Worm (Caenorhabditis elegans) whole organism, early embryonic: ENCODE results near the gene R09F10.3.

ENCODE experiments used
- B0310.2 ChIP-seq: sonication (generic microtip); optimal IDR thresholded peaks from 2 replicates; lab custom pipeline; 2016; ENCODE audit warnings: mild to moderate bottlenecking, missing genetic modification characterization, missing compliant biosample characterization
- F13C5.2 ChIP-seq: sonication (generic microtip); optimal IDR thresholded peaks from 2 replicates; lab custom pipeline; 2017; ENCODE audit warnings: mild to moderate bottlenecking, missing genetic modification characterization, inconsistent platforms, missing compliant biosample characterization
- ama-1 ChIP-seq: fragments of 150-350 bp; optimal IDR thresholded peaks from 2 replicates; lab custom pipeline; 2014
- hmbx-1 ChIP-seq: sonication (generic microtip); optimal IDR thresholded peaks from 2 replicates; lab custom pipeline; 2016; ENCODE audit warnings: mild to moderate bottlenecking, missing genetic modification characterization, missing compliant biosample characterization
- tbx-37 ChIP-seq: fragments of 200-800 bp; sonication (Bioruptor generic); conservative IDR thresholded peaks from 2 replicates; pipeline ENCODE4 v1.3.6; 2022; ENCODE audit warnings: missing genetic modification reagents, missing genetic modification characterization, missing compliant biosample characterization

ce11 chrX:8323371-8323770, 28.9 kb downstream of the R09F10.3 start, which contains the start of gene R09F10.1:
- TF ChIP-seq F13C5.2 (no peak), B0310.2 (tag; lab: Kevin White, UChicago) (no peak), ama-1 (lab: Kevin White, UChicago) (no peak), hmbx-1 (tag; lab: Kevin White, UChicago) (no peak), tbx-37 (no peak)
